Fruit fly (Drosophila melanogaster) whole organism: ENCODE results near the gene Ugt36E1.

Experiments used
- CG8478 ChIP-seq: fragments of >200 bp; optimal IDR thresholded peaks from 2 replicates; lab custom pipeline; 2018; ENCODE audit warnings: inconsistent platforms
- Dll ChIP-seq: fragments of >200 bp; optimal IDR thresholded peaks from 2 replicates; lab custom pipeline; 2017
- EcR ChIP-seq, 2 experiments: fragments of >200 bp; optimal IDR thresholded peaks; 2 replicates each; lab custom pipeline; 2017; ENCODE audit warnings: missing biosample characterization in 2 of 2, missing genetic modification characterization in 2 of 2, missing genetic modification reagents in 2 of 2
- pan ChIP-seq: fragments of >200 bp; optimal IDR thresholded peaks from 2 replicates; lab custom pipeline; 2017
- psq ChIP-seq: fragments of >200 bp; optimal IDR thresholded peaks from 2 replicates; lab custom pipeline; 2017
- usp ChIP-seq: fragments of >200 bp; optimal IDR thresholded peaks from 2 replicates; lab custom pipeline; 2017; ENCODE audit warnings: missing biosample characterization, missing genetic modification characterization, mixed read lengths

The Ugt36E1 gene

DNA sequence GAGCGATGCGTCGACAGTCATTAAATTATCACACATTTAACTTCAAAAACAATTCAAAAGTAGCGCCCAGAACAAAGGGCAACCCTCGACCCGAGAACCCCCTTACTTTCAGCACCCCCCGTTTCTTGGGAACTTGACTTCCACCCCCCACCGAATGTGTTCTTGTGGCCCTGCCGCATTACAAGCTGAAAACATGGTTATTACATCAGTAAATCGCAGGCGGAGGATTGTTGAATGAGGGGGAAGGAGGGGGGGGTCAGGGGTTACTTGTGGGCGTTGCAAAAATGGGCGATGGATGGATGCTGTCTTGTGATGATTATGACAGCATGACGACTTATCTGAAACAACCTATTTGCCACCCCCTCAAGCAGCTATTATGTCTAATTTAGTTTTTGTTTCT lies 11.4 kb upstream of the Ugt36E1 start:
- TF ChIP-seq Dll (lab: Kevin White, UChicago) = no peak
- no peak for TF ChIP-seq EcR (GFP tag; optimal IDR thresholded peaks at IDR 0.05; lab: Kevin White, UChicago)
- TF ChIP-seq CG8478 (lab: Kevin White, UChicago) = no peak

DNA sequence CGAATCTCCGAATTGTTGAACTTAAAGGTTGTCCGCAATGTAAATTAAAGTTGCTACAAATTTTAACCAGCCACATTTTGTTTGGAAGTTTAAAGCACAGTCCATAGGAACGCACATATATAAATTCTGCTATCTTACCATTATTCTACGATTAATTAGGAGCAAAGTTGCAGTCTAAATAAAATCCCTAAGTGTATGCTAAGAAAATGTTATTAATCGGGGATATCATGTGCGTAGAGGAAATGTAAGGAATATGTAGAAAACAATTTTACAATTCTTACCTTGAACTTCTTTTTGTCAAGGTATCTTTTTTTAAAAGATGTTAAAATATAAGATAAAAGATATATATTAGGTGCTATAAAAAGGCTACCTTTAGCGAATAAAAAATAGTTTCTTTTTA lies 8.2 kb upstream of the Ugt36E1 start:
- TF ChIP-seq pan (lab: Kevin White, UChicago) (no peak), Dll (lab: Kevin White, UChicago) (no peak), psq (lab: Kevin White, UChicago) (no peak), CG8478 (lab: Kevin White, UChicago) (no peak), usp (GFP tag; lab: Kevin White, UChicago) (no peak), EcR (GFP tag; optimal IDR thresholded peaks at IDR 0.05; lab: Kevin White, UChicago) (no peak)

DNA sequence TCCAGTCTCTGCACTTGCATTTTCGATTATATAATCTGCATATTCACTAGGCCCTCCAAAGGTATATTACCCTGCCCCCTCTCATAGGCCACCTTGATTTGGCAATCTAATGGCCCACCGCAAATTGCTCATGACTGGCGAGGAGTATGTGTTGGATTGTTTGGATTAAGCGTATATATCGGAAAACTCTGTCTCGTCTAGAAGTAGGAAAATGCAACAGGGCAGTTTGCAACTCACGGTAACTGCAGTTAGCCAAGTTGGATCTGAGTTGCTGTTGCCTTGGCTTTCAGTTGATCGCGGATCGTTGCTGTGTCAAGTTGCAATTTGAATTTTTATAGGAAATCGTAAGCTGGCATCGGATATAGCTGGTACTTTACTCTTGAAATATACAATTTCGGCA lies 7.5 kb upstream of the Ugt36E1 start, which contains the start of gene Ugt36F1:
Gene Ugt36F1 (plus strand): TSS at position 301 of the 400 bp plus-strand sequence.
- TF ChIP-seq psq (lab: Kevin White, UChicago) (no peak), usp (GFP tag; lab: Kevin White, UChicago) (no peak), pan (lab: Kevin White, UChicago) (no peak), Dll (lab: Kevin White, UChicago) (no peak), EcR (GFP tag; optimal IDR thresholded peaks at IDR 0.05; lab: Kevin White, UChicago) (no peak), CG8478 (lab: Kevin White, UChicago) (no peak)

DNA sequence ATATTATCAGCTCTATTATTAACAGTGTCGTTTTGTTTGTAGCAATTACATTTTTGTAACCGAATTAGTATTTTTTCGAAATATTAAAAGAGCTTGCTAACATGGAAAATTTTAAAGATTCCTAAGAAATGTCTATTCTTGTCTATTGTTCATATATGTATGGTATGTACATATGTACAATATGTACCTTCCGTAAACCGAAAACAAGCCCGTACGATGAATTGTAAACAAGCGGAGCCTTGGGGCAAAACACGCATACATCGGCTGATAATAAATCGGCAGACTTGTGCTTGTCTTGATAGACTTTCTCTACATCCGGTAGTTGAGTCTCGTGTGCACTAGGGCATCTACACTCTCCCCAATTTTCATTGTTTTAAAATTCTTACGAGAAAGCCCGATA lies 3.8 kb upstream of the Ugt36E1 start:
- TF ChIP-seq psq (lab: Kevin White, UChicago) (no peak), pan (lab: Kevin White, UChicago) (no peak), Dll (lab: Kevin White, UChicago) (no peak), usp (GFP tag; lab: Kevin White, UChicago) (no peak), CG8478 (lab: Kevin White, UChicago) (no peak), EcR (GFP tag; optimal IDR thresholded peaks at IDR 0.05; lab: Kevin White, UChicago) (no peak)

DNA sequence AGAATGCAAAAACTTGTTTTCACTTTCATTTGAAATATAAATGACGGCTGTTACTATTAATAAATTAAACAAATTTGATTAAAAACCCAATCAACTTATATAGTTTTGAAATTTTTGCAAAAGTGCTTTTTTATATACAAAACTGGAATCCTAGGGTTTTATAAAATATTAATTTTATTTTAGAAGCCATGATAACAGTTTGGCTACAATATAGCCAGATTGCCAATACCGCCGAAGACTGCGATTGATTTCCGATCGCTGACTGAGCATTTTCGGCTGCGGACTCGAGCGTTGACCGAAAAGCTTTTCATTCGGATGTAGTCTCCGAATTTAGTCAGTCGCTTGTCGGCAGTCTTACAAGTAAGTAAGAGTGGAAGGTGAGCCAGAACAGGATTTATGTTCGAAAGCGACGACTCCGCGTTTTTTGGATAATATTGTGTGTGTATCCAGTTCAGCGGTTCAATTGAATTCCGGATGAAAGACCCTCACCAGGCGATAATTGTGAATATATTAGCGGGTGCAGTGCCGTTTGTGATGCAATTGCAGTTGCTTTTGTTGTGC lies 3.2 kb upstream of the Ugt36E1 start, which contains the start of gene Ugt36D1:
Gene Ugt36D1 (plus strand): TSS at position 306 of the 561 bp plus-strand sequence.
- TF ChIP-seq usp (GFP tag; lab: Kevin White, UChicago) (no peak), Dll (lab: Kevin White, UChicago) (no peak), CG8478 (lab: Kevin White, UChicago) (no peak), pan (lab: Kevin White, UChicago) (no peak), EcR (GFP tag; optimal IDR thresholded peaks at IDR 0.05; lab: Kevin White, UChicago) (peak in 1 of 2 experiments; percentile 21)

DNA sequence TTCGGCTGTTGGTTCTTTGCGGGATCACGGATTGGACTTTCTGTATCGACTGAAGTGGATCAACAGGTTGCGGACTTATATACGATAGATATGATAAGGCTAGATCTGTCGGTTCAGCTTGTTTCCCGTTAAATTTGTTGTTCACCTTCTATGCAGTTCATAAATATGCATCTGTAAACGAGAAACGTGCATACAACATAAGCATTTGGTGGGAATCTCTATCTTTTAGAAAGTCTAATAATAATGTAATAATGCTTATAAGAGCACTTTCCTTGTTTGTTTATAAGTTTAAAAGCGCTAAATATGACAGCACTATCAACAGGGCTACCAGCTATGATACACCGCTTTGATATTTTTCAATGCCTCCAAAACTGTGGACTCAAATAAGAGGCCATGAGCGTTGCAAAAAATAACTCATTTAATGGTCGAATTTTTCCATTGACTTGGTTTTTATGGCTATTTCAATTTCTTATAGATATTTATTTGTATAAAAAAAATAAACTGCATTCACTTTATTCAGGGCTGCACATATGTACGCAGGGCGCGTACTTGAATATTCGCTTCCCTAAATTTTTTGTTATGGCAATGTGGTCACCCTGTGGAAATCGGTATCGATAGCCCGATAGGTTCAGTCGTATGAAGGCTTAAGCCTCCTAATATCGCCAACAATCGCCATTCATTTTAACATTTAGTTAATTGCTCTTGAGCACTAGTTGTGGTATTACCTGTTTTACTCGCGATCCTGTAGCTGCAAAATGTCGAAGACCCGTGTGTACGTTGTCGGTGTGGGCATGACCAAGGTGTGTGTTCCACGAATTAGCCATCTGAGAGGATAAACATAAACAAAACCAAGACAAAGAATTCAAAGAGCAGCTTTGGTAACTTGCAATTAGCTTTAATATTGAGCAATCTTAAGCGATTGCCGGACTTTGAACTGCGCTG lies 4.3 kb downstream of the Ugt36E1 start, which contains the start of the genes CG17597 and ScpX:
Gene CG17597 (minus strand): TSS at position 567 of the 942 bp plus-strand sequence.
Gene ScpX (plus strand): TSS at position 643 of the 942 bp plus-strand sequence.
- TF ChIP-seq Dll (lab: Kevin White, UChicago) (no peak), CG8478 (lab: Kevin White, UChicago) (no peak), EcR (GFP tag; optimal IDR thresholded peaks at IDR 0.05; lab: Kevin White, UChicago) (no peak), psq (lab: Kevin White, UChicago) (no peak), usp (GFP tag; lab: Kevin White, UChicago) (no peak), pan (lab: Kevin White, UChicago) (no peak)

DNA sequence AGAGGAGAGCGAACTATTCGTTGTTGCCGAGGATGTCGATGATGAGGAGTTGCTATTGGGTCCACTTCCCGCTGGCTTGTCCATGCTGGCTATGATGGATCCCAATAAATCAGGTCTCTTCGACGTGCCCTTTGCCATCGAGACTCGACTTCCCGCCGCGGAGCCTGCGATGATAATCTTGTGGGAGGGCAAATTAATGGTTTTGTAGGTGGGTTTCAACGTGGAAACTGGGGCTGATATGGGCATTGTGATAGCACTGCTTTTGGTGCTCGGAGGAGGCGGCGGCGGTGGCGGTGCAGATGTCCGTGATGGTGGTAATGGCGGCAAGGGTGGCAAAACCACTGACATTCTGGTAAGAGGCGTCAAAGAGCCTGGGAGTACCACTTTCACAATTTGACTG lies 8.0 kb downstream of the Ugt36E1 start:
- no peak for TF ChIP-seq usp (GFP tag; lab: Kevin White, UChicago)
- no peak for TF ChIP-seq psq (lab: Kevin White, UChicago)
- TF ChIP-seq CG8478 (lab: Kevin White, UChicago) = no peak
- TF ChIP-seq pan (lab: Kevin White, UChicago) = no peak
- TF ChIP-seq Dll (lab: Kevin White, UChicago) = no peak
- TF ChIP-seq EcR (GFP tag; optimal IDR thresholded peaks at IDR 0.05; lab: Kevin White, UChicago) = no peak

DNA sequence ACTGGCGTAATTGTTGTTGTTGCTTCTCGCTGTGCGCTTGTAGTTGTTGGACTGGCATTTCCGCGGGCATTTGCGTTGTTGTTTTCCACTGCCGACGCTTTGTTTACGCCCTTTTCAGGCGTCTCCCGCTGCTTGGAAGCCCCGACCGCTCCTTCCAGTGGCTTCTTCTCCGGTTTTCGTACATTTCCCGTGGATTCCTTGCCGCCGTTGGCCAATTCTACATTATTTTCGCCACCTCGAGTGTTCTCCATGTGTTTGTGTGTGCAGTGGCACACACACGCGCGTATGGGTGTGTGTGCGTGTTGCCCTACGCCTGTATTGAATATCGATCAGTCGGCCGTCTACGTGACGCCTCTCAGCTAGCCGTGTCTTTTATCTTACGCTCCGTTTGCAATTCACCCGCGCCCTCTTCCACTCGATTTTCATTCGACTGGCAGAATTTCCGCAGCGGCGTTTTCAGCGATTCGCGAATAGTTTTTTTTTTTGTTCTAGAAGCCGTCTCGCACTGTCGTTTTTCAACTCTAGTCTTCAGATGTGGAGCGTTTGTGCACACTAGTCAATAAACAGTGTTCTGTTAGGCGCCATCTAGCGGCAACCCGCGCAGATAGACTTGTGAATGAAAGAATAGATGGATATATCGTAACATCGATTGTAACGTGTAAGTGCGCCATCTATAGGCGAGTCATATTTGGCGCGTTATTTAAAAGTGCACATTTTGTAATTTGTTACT lies 12.7 kb downstream of the Ugt36E1 start, which contains the start of gene CG10600:
Gene CG10600 (minus strand): TSS at position 537 of the 730 bp plus-strand sequence.
- TF ChIP-seq pan (lab: Kevin White, UChicago) (no peak), EcR (GFP tag; optimal IDR thresholded peaks at IDR 0.05; lab: Kevin White, UChicago) (no peak), psq (lab: Kevin White, UChicago) (no peak), Dll (lab: Kevin White, UChicago) (no peak), usp (GFP tag; lab: Kevin White, UChicago) (no peak), CG8478 (lab: Kevin White, UChicago) (no peak)

DNA sequence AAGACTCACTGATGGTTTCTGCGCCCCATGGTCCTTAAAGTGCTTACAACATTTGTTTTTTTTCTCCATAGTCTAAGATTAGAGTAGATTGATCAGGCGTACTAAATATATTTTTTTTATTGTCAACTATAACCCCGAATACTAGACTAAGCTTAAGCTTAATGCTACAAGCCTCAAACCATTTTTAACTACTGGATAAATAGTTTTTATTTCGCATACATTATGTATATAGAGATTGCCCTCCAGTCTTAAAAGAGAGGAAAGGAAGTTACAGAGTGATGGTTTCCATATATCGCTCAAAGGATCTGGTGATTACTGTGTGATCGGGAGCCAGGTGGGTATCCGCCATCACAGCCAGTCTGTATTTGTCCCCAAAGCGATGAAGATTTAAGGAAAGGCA lies 14.6 kb downstream of the Ugt36E1 start, which contains the start of gene CG31752:
Gene CG31752 (minus strand): TSS at position 101 of the 400 bp plus-strand sequence.
- TF ChIP-seq CG8478 (lab: Kevin White, UChicago) (no peak), EcR (GFP tag; optimal IDR thresholded peaks at IDR 0.05; lab: Kevin White, UChicago) (no peak), usp (GFP tag; lab: Kevin White, UChicago) (no peak), psq (lab: Kevin White, UChicago) (no peak), pan (lab: Kevin White, UChicago) (no peak), Dll (lab: Kevin White, UChicago) (no peak)

DNA sequence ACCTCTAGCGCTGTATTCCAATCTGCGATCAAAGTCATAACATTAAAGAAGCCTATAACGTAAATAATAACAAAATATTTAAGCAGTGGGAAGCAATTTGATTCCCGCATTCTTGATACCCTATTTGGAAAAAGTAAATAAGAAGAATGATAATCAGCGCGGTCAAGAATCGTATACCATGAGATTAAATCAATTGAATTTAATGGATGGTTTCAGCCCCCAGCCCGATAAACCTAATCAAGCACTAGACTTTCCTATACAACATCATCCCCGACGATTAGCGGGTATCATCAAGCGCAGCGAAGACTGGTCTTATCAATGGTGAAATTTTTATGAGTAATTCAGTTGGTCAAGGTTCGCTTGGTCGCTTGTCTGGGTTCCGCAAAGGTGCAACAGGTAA lies 17.0 kb downstream of the Ugt36E1 start:
- TF ChIP-seq psq (lab: Kevin White, UChicago) (no peak), Dll (lab: Kevin White, UChicago) (no peak)
